Worm (Caenorhabditis elegans): ENCODE data around the gene T25B6.5.

Gene T25B6.5

ce11 chrX:8995527-8995946, 26.0 kb downstream of the T25B6.5 start (continued):
- TF ChIP-seq egl-27 (tag; optimal IDR thresholded peaks at IDR 0.05): no peak
- TF ChIP-seq egl-5 (tag; optimal IDR thresholded peaks at IDR 0.05): no peak
- TF ChIP-seq sea-2 (GFP tag; optimal IDR thresholded peaks at IDR 0.05): no peak
- TF ChIP-seq nhr-77 (tag; optimal IDR thresholded peaks at IDR 0.05): no peak
- no peak for TF ChIP-seq nhr-12 (tag; optimal IDR thresholded peaks at IDR 0.05)
- TF ChIP-seq nfya-1 (tag; optimal IDR thresholded peaks at IDR 0.05; ENCODE audit: insufficient read depth): peak; percentile 71
- peak; percentile 41 for TF ChIP-seq fkh-10 (GFP tag; optimal IDR thresholded peaks at IDR 0.05)
- TF ChIP-seq snpc-4 (tag; optimal IDR thresholded peaks at IDR 0.05): peak; percentile 40
- TF ChIP-seq unc-39 (tag; optimal IDR thresholded peaks at IDR 0.05): no peak

ce11 chrX:8991856-8992456, 29.6 kb downstream of the T25B6.5 start, which contains the start of gene C24A3.4:
C24A3.4 (plus strand) TSS chrX:8992406.
- TF ChIP-seq lin-15B (tag; optimal IDR thresholded peaks at IDR 0.05): no peak
- peak; percentile 25 for TF ChIP-seq pqm-1 (tag; optimal IDR thresholded peaks at IDR 0.05)
- no peak for TF ChIP-seq ceh-9 (tag; optimal IDR thresholded peaks at IDR 0.05)
- no peak for TF ChIP-seq nhr-28 (tag; optimal IDR thresholded peaks at IDR 0.05)

- TF ChIP-seq ceh-82 (tag; optimal IDR thresholded peaks at IDR 0.05): no peak
- TF ChIP-seq mdl-1 (tag; optimal IDR thresholded peaks at IDR 0.05): no peak
- no peak for TF ChIP-seq snpc-4 (tag; optimal IDR thresholded peaks at IDR 0.05)
- TF ChIP-seq elt-1 (tag; optimal IDR thresholded peaks at IDR 0.05): peak; percentile 55
- no peak for TF ChIP-seq nfya-1 (tag; optimal IDR thresholded peaks at IDR 0.05; ENCODE audit: insufficient read depth)
- no peak for TF ChIP-seq pqm-1 (tag; optimal IDR thresholded peaks at IDR 0.05)
- TF ChIP-seq lsy-12 (tag; optimal IDR thresholded peaks at IDR 0.05): no peak
- no peak for TF ChIP-seq egl-27 (tag; optimal IDR thresholded peaks at IDR 0.05)
Measured at ce11 chrX:8987828-8988227, 33.7 kb downstream of the T25B6.5 start, which contains the start of gene twk-18. twk-18 (plus strand) TSS chrX:8988128.

- TF ChIP-seq nfya-1 (tag; optimal IDR thresholded peaks at IDR 0.05; ENCODE audit: insufficient read depth): peak; percentile 26
- TF ChIP-seq aly-2 (tag; optimal IDR thresholded peaks at IDR 0.05): no peak
Measured at ce11 chrX:8986452-8986851, 35.1 kb downstream of the T25B6.5 start.

- TF ChIP-seq elt-3 (tag; optimal IDR thresholded peaks at IDR 0.05) (no peak), nhr-77 (tag; optimal IDR thresholded peaks at IDR 0.05) (no peak), lin-15B (tag; optimal IDR thresholded peaks at IDR 0.05) (no peak), ceh-9 (tag; optimal IDR thresholded peaks at IDR 0.05) (no peak), mdl-1 (tag; optimal IDR thresholded peaks at IDR 0.05) (no peak), R02D3.7 (tag; optimal IDR thresholded peaks at IDR 0.05) (no peak), pha-4 (tag; optimal IDR thresholded peaks at IDR 0.05) (no peak), fkh-2 (tag; optimal IDR thresholded peaks at IDR 0.05) (no peak), elt-2 (tag; optimal IDR thresholded peaks at IDR 0.05) (no peak), nhr-28 (tag; optimal IDR thresholded peaks at IDR 0.05) (no peak), zag-1 (tag; optimal IDR thresholded peaks at IDR 0.05) (no peak), tbx-2 (tag; optimal IDR thresholded peaks at IDR 0.05) (no peak), nhr-11 (tag; optimal IDR thresholded peaks at IDR 0.05) (no peak), egl-27 (tag; optimal IDR thresholded peaks at IDR 0.05) (no peak), sea-2 (GFP tag; optimal IDR thresholded peaks at IDR 0.05) (no peak), pqm-1 (tag; optimal IDR thresholded peaks at IDR 0.05) (no peak), ceh-16 (tag; optimal IDR thresholded peaks at IDR 0.05) (no peak)
Measured at ce11 chrX:8980676-8981075, 40.9 kb downstream of the T25B6.5 start, which contains the start of gene nmur-1. nmur-1 (plus strand) TSS chrX:8980976.

- no peak for TF ChIP-seq lin-15B (tag; optimal IDR thresholded peaks at IDR 0.05)
- TF ChIP-seq nhr-237 (tag; optimal IDR thresholded peaks at IDR 0.05): no peak
- no peak for TF ChIP-seq ztf-4 (tag; optimal IDR thresholded peaks at IDR 0.05)
- TF ChIP-seq snpc-4 (tag; optimal IDR thresholded peaks at IDR 0.05): no peak
- no peak for TF ChIP-seq fkh-10 (GFP tag; optimal IDR thresholded peaks at IDR 0.05)
- peak; percentile 43 for TF ChIP-seq hmg-11 (tag; optimal IDR thresholded peaks at IDR 0.05)
- TF ChIP-seq fos-1 (tag; optimal IDR thresholded peaks at IDR 0.05): no peak
- no peak for TF ChIP-seq ceh-9 (tag; optimal IDR thresholded peaks at IDR 0.05)
- peak; percentile 26 for TF ChIP-seq lin-39 (tag; optimal IDR thresholded peaks at IDR 0.05)
- TF ChIP-seq ztf-11 (tag; optimal IDR thresholded peaks at IDR 0.05): no peak
- no peak for TF ChIP-seq nhr-67 (tag; optimal IDR thresholded peaks at IDR 0.05)
- peak; percentile 57 for TF ChIP-seq pha-4 (tag; optimal IDR thresholded peaks at IDR 0.05)
- TF ChIP-seq ceh-82 (tag; optimal IDR thresholded peaks at IDR 0.05): no peak
- no peak for TF ChIP-seq nhr-28 (tag; optimal IDR thresholded peaks at IDR 0.05)
- no peak for TF ChIP-seq nhr-23 (tag; optimal IDR thresholded peaks at IDR 0.05)
- no peak for TF ChIP-seq nhr-76 (tag; optimal IDR thresholded peaks at IDR 0.05)
- no peak for TF ChIP-seq R02D3.7 (tag; optimal IDR thresholded peaks at IDR 0.05)
- no peak for TF ChIP-seq egl-27 (tag; optimal IDR thresholded peaks at IDR 0.05)
- no peak for TF ChIP-seq skn-1 (tag; optimal IDR thresholded peaks at IDR 0.05)
- no peak for TF ChIP-seq nhr-77 (tag; optimal IDR thresholded peaks at IDR 0.05)
- TF ChIP-seq nhr-12 (tag; optimal IDR thresholded peaks at IDR 0.05): no peak
- TF ChIP-seq pqm-1 (tag; optimal IDR thresholded peaks at IDR 0.05): peak; percentile 10
- TF ChIP-seq nhr-11 (tag; optimal IDR thresholded peaks at IDR 0.05): no peak
- TF ChIP-seq aly-2 (tag; optimal IDR thresholded peaks at IDR 0.05): no peak
- no peak for TF ChIP-seq elt-1 (tag; optimal IDR thresholded peaks at IDR 0.05)
- TF ChIP-seq jun-1 (tag; optimal IDR thresholded peaks at IDR 0.05): no peak
- no peak for TF ChIP-seq ama-1 (optimal IDR thresholded peaks at IDR 0.05)
- TF ChIP-seq ZK546.5 (tag; optimal IDR thresholded peaks at IDR 0.05): no peak
Measured at ce11 chrX:8971461-8971860, 50.1 kb downstream of the T25B6.5 start.

Data from whole organism, L3 larva.